Fruit fly (Drosophila melanogaster) whole organism, prepupa: ENCODE data around the gene Noa36.

Experiments
- CG11762 ChIP-seq: fragments of 200-800 bp; sonication (Bioruptor generic); optimal IDR thresholded peaks from 3 replicates; lab custom pipeline; 2016; ENCODE audit warnings: missing biosample characterization, missing genetic modification characterization; ENCODE audit not compliant: insufficient read depth
- CG3032 ChIP-seq: fragments of 200-800 bp; optimal IDR thresholded peaks from 2 replicates; lab custom pipeline; 2019; ENCODE audit warnings: missing biosample characterization, mild to moderate bottlenecking, missing genetic modification characterization, moderate library complexity
- Hr38 ChIP-seq: sonication (Bioruptor generic); optimal IDR thresholded peaks from 2 replicates; lab custom pipeline; 2016; ENCODE audit warnings: missing biosample characterization, missing genetic modification characterization

DNA sequence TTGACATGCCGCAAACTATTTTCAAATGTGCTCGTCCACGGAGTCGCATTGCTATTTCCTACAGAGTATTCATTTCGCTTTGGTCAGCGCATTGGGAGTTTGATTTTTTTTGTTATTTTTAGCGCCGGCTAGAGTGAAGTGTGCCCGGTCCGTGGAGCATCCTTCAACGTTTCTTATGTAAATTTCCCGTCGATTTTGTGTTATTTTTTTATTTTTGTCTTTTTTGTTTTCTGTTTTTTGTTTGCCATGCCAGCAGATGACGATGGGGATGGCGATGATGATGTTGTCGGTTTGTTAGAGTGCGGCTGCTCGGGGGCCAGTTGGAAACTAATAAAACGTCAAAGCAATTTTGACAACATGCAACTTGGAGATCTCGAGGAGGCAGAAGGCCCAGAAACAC, 31.8 kb upstream of the Noa36 start:
- no peak for TF ChIP-seq CG11762 (GFP tag; lab: Kevin White, UChicago)
- TF ChIP-seq CG3032 (tag; lab: Kevin White, UChicago) = no peak
- TF ChIP-seq Hr38 = no peak
